Worm (Caenorhabditis elegans) whole organism, L3 larva: ENCODE results near the gene gtf-2H3.

Experiments
- R02D3.7 ChIP-seq: fragments of 150-350 bp; optimal IDR thresholded peaks from 2 replicates; lab custom pipeline; 2014; ENCODE audit warnings: missing biosample characterization, missing genetic modification characterization
- ZK546.5 ChIP-seq: sonication (generic microtip); optimal IDR thresholded peaks from 2 replicates; lab custom pipeline; 2017; ENCODE audit warnings: missing biosample characterization, missing genetic modification characterization
- ceh-28 ChIP-seq: fragments of 150-350 bp; optimal IDR thresholded peaks from 2 replicates; lab custom pipeline; 2014; ENCODE audit warnings: missing biosample characterization, missing genetic modification reagents, missing genetic modification characterization
- ceh-82 ChIP-seq: fragments of 150-350 bp; optimal IDR thresholded peaks from 2 replicates; lab custom pipeline; 2014; ENCODE audit warnings: missing biosample characterization, missing genetic modification characterization
- daf-12 ChIP-seq: fragments of 150-350 bp; optimal IDR thresholded peaks from 2 replicates; lab custom pipeline; 2014; ENCODE audit warnings: missing biosample characterization, missing genetic modification reagents, missing genetic modification characterization
- elt-1 ChIP-seq: fragments of 150-350 bp; optimal IDR thresholded peaks from 2 replicates; lab custom pipeline; 2014; ENCODE audit warnings: missing biosample characterization, missing genetic modification characterization
- eor-1 ChIP-seq, 2 experiments: fragments of 150-350 bp; optimal IDR thresholded peaks; 2 replicates each; lab custom pipeline; 2014 to 2018; ENCODE audit warnings: missing biosample characterization in 2 of 2, missing genetic modification characterization in 2 of 2
- hmg-11 ChIP-seq: sonication (generic microtip); optimal IDR thresholded peaks from 2 replicates; lab custom pipeline; 2016; ENCODE audit warnings: missing genetic modification characterization, missing compliant biosample characterization
- lin-15B ChIP-seq: fragments of 150-350 bp; optimal IDR thresholded peaks from 2 replicates; lab custom pipeline; 2014; ENCODE audit warnings: missing biosample characterization, missing genetic modification characterization
- lin-39 ChIP-seq: fragments of 150-350 bp; optimal IDR thresholded peaks from 2 replicates; lab custom pipeline; 2018; ENCODE audit warnings: missing biosample characterization, missing genetic modification reagents, missing genetic modification characterization
- lsy-12 ChIP-seq: sonication (generic microtip); optimal IDR thresholded peaks from 2 replicates; lab custom pipeline; 2016; ENCODE audit warnings: mild to moderate bottlenecking, missing genetic modification characterization, missing compliant biosample characterization
- nfya-1 ChIP-seq: sonication (generic microtip); optimal IDR thresholded peaks from 2 replicates; lab custom pipeline; 2017; ENCODE audit warnings: missing genetic modification characterization, mild to moderate bottlenecking, missing compliant biosample characterization, antibody characterized with exemption, moderate library complexity; ENCODE audit not compliant: insufficient read depth
- nhr-23 ChIP-seq: fragments of 150-350 bp; optimal IDR thresholded peaks from 2 replicates; lab custom pipeline; 2014; ENCODE audit warnings: missing biosample characterization, missing genetic modification reagents, missing genetic modification characterization
- nhr-237 ChIP-seq: fragments of 150-350 bp; optimal IDR thresholded peaks from 2 replicates; lab custom pipeline; 2014; ENCODE audit warnings: missing biosample characterization, missing genetic modification characterization
- nhr-25 ChIP-seq: sonication (generic microtip); optimal IDR thresholded peaks from 2 replicates; lab custom pipeline; 2017; ENCODE audit warnings: missing biosample characterization, missing genetic modification characterization
- nhr-28 ChIP-seq: fragments of 150-350 bp; optimal IDR thresholded peaks from 2 replicates; lab custom pipeline; 2014; ENCODE audit warnings: missing biosample characterization, missing genetic modification characterization
- pqm-1 ChIP-seq: fragments of 150-350 bp; optimal IDR thresholded peaks from 2 replicates; lab custom pipeline; 2017; ENCODE audit warnings: missing biosample characterization, missing genetic modification characterization, inconsistent platforms
- sea-2 ChIP-seq: fragments of 150-350 bp; sonication (generic microtip); optimal IDR thresholded peaks from 4 replicates; lab custom pipeline; 2014; ENCODE audit warnings: missing biosample characterization, missing genetic modification reagents, missing genetic modification characterization
- skn-1 ChIP-seq: fragments of 150-350 bp; optimal IDR thresholded peaks from 2 replicates; lab custom pipeline; 2014; ENCODE audit warnings: missing biosample characterization, missing genetic modification characterization
- snpc-4 ChIP-seq: fragments of 150-350 bp; optimal IDR thresholded peaks from 2 replicates; lab custom pipeline; 2014; ENCODE audit warnings: missing biosample characterization, missing genetic modification characterization
- zag-1 ChIP-seq: fragments of 150-350 bp; optimal IDR thresholded peaks from 2 replicates; lab custom pipeline; 2014; ENCODE audit warnings: missing biosample characterization, missing genetic modification characterization
- ztf-11 ChIP-seq: fragments of 150-350 bp; optimal IDR thresholded peaks from 2 replicates; lab custom pipeline; 2014; ENCODE audit warnings: missing biosample characterization, missing genetic modification characterization

Gene gtf-2H3

ce11 chrIII:10078784-10079183, 41.2 kb downstream of the gtf-2H3 start:
- no peak for TF ChIP-seq eor-1 (tag; optimal IDR thresholded peaks at IDR 0.05; lab: Kevin White, UChicago)
- TF ChIP-seq ceh-28 (tag; lab: Kevin White, UChicago), result no peak
- TF ChIP-seq zag-1 (tag; lab: Kevin White, UChicago), result no peak
- TF ChIP-seq sea-2 (GFP tag; lab: Kevin White, UChicago), result no peak
- TF ChIP-seq ceh-82, result no peak
- no peak for TF ChIP-seq lin-39
- no peak for TF ChIP-seq hmg-11 (tag; lab: Kevin White, UChicago)
- no peak for TF ChIP-seq lsy-12 (tag; lab: Kevin White, UChicago)
- TF ChIP-seq skn-1 (tag; lab: Kevin White, UChicago), result no peak
- TF ChIP-seq ZK546.5, result no peak
- no peak for TF ChIP-seq lin-15B
- TF ChIP-seq nhr-237, result no peak
- TF ChIP-seq nhr-25 (tag; lab: Kevin White, UChicago), result no peak
- TF ChIP-seq, all 47 proteins: peak for 0

ce11 chrIII:10078151-10078550, 41.8 kb downstream of the gtf-2H3 start, which contains the start of gene T16G12.9:
Gene T16G12.9, minus strand, starts transcription at chrIII:10078251.
- TF ChIP-seq lin-15B, result no peak

ce11 chrIII:10076042-10076441, 43.9 kb downstream of the gtf-2H3 start:
- TF ChIP-seq nhr-23 (tag; lab: Kevin White, UChicago), result no peak
- peak; percentile 92 for TF ChIP-seq nfya-1 (tag; lab: Kevin White, UChicago)
- TF ChIP-seq, all 47 proteins: peak for 1

DNA sequence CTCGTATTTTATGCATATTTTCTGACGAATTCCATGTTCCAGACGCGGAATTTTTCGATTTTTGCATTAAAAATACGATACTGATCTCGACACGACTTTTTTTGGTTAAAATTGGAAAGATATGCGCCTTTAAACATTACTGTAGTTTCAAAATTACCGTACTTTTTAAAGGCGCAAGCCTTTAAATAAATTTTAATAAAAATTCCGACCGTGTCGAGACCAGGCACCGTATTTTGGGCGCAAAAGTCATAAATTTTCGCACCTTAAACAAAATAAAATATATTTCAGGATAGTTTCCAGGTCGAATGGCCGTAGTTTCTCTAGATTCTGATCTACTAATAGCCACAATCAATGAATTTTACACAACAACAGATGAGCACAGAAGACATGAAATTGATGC, 50.7 kb downstream of the gtf-2H3 start, which contains the start of gene T16G12.6:
T16G12.6 (plus strand) TSS at position 301 of the 400 bp plus-strand sequence.
- TF ChIP-seq nhr-28 (tag; lab: Kevin White, UChicago) (no peak), R02D3.7 (tag; lab: Kevin White, UChicago) (no peak), daf-12 (no peak), ztf-11 (tag; lab: Kevin White, UChicago) (no peak), eor-1 (tag; optimal IDR thresholded peaks at IDR 0.05; lab: Kevin White, UChicago) (no peak), lin-39 (no peak), nfya-1 (tag; lab: Kevin White, UChicago) (no peak), ZK546.5 (no peak), pqm-1 (tag; lab: Kevin White, UChicago) (no peak), elt-1 (no peak), hmg-11 (tag; lab: Kevin White, UChicago) (no peak), snpc-4 (tag; lab: Kevin White, UChicago) (no peak), nhr-23 (tag; lab: Kevin White, UChicago) (no peak), ceh-82 (no peak), ceh-28 (tag; lab: Kevin White, UChicago) (no peak)
